Fruit fly (Drosophila melanogaster): ENCODE measurements around the gene knrl.

knrl gene

dm6 chr3L:20583919-20584318 lies 36.5 kb downstream of the knrl start:
- TF ChIP-seq CG8478 (optimal IDR thresholded peaks at IDR 0.05) (no peak), CTCF (optimal IDR thresholded peaks at IDR 0.05) (no peak)

dm6 chr3L:20582354-20582753 lies 38.1 kb downstream of the knrl start:
- TF ChIP-seq CTCF (optimal IDR thresholded peaks at IDR 0.05) (no peak), CG8478 (optimal IDR thresholded peaks at IDR 0.05) (no peak)

- TF ChIP-seq CG8478 (optimal IDR thresholded peaks at IDR 0.05) (no peak), CTCF (optimal IDR thresholded peaks at IDR 0.05) (peak; percentile 81 to 85)
Observed at dm6 chr3L:20580614-20581013, 39.8 kb downstream of the knrl start.

dm6 chr3L:20576504-20576903 lies 44.0 kb downstream of the knrl start:
- TF ChIP-seq CTCF (optimal IDR thresholded peaks at IDR 0.05) (no peak), CG8478 (optimal IDR thresholded peaks at IDR 0.05) (no peak)

dm6 chr3L:20570134-20570533 lies 50.3 kb downstream of the knrl start:
- no peak for TF ChIP-seq CG8478 (optimal IDR thresholded peaks at IDR 0.05)
- TF ChIP-seq CTCF (optimal IDR thresholded peaks at IDR 0.05) = no peak

dm6 chr3L:20565561-20566128 lies 54.8 kb downstream of the knrl start:
- TF ChIP-seq CG8478 (optimal IDR thresholded peaks at IDR 0.05) (no peak), CTCF (optimal IDR thresholded peaks at IDR 0.05) (no peak)

- TF ChIP-seq CTCF (optimal IDR thresholded peaks at IDR 0.05) = no peak
- no peak for TF ChIP-seq CG8478 (optimal IDR thresholded peaks at IDR 0.05)
Observed at dm6 chr3L:20563767-20564166, 56.7 kb downstream of the knrl start.

- TF ChIP-seq CTCF (optimal IDR thresholded peaks at IDR 0.05) (no peak), CG8478 (optimal IDR thresholded peaks at IDR 0.05) (no peak)
Observed at dm6 chr3L:20562649-20563048, 57.8 kb downstream of the knrl start.

dm6 chr3L:20557065-20557464 lies 63.4 kb downstream of the knrl start:
- no peak for TF ChIP-seq CTCF (optimal IDR thresholded peaks at IDR 0.05)
- TF ChIP-seq CG8478 (optimal IDR thresholded peaks at IDR 0.05) = no peak

dm6 chr3L:20556371-20556770 lies 64.1 kb downstream of the knrl start:
- TF ChIP-seq CG8478 (optimal IDR thresholded peaks at IDR 0.05) (no peak), CTCF (optimal IDR thresholded peaks at IDR 0.05) (no peak)

dm6 chr3L:20551862-20552261 lies 68.6 kb downstream of the knrl start:
- TF ChIP-seq CG8478 (optimal IDR thresholded peaks at IDR 0.05) (no peak), CTCF (optimal IDR thresholded peaks at IDR 0.05) (no peak)

- TF ChIP-seq CTCF (optimal IDR thresholded peaks at IDR 0.05) = no peak
- TF ChIP-seq CG8478 (optimal IDR thresholded peaks at IDR 0.05) = no peak
Observed at dm6 chr3L:20549358-20549757, 71.1 kb downstream of the knrl start.

- no peak for TF ChIP-seq CG8478 (optimal IDR thresholded peaks at IDR 0.05)
- TF ChIP-seq CTCF (optimal IDR thresholded peaks at IDR 0.05) = no peak
Observed at dm6 chr3L:20548201-20548854, 72.1 kb downstream of the knrl start.
